Worm (Caenorhabditis elegans) whole organism, L3 larva: ENCODE measurements around the gene F58A6.1.

Source experiments
- aly-2 ChIP-seq: fragments of 150-350 bp; optimal IDR thresholded peaks from 2 replicates; lab custom pipeline; 2014; ENCODE audit warnings: missing biosample characterization, missing genetic modification characterization
- fos-1 ChIP-seq: fragments of 150-350 bp; optimal IDR thresholded peaks from 2 replicates; lab custom pipeline; 2014; ENCODE audit warnings: missing biosample characterization, missing genetic modification characterization
- hmg-11 ChIP-seq: sonication (generic microtip); optimal IDR thresholded peaks from 2 replicates; lab custom pipeline; 2016; ENCODE audit warnings: missing genetic modification characterization, missing compliant biosample characterization
- jun-1 ChIP-seq: fragments of 150-350 bp; optimal IDR thresholded peaks from 2 replicates; lab custom pipeline; 2014; ENCODE audit warnings: missing biosample characterization, missing genetic modification reagents, missing genetic modification characterization
- nfya-1 ChIP-seq: sonication (generic microtip); optimal IDR thresholded peaks from 2 replicates; lab custom pipeline; 2017; ENCODE audit warnings: missing genetic modification characterization, mild to moderate bottlenecking, missing compliant biosample characterization, antibody characterized with exemption, moderate library complexity; ENCODE audit not compliant: insufficient read depth
- pqm-1 ChIP-seq: fragments of 150-350 bp; optimal IDR thresholded peaks from 2 replicates; lab custom pipeline; 2017; ENCODE audit warnings: missing biosample characterization, missing genetic modification characterization, inconsistent platforms
- ztf-11 ChIP-seq: fragments of 150-350 bp; optimal IDR thresholded peaks from 2 replicates; lab custom pipeline; 2014; ENCODE audit warnings: missing biosample characterization, missing genetic modification characterization

DNA sequence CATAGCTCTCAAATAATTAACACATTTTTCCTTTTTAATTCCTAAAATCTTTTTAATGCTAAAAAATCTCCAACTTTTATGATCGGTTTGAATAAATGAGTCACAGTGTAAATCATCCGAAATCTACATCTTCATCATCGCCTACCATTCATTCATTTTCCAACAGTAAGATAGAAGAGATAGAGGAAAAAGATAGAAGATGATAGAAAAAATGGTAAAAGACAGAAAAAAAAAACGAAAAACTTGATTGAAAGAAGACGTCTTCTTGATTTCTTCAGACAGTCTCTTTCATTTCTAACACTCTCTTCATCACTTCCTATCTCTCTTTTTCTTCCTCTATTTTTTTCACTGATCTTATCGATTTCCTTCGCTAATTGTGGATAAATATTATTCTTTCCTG is 39.5 kb upstream of the F58A6.1 start:
- no peak for TF ChIP-seq nfya-1 (tag; lab: Kevin White, UChicago)
- no peak for TF ChIP-seq hmg-11 (tag; lab: Kevin White, UChicago)
- no peak for TF ChIP-seq pqm-1 (tag; lab: Kevin White, UChicago)
- no peak for TF ChIP-seq ztf-11 (tag; lab: Kevin White, UChicago)
- TF ChIP-seq jun-1 (tag; lab: Kevin White, UChicago) = no peak
- no peak for TF ChIP-seq aly-2 (tag; lab: Kevin White, UChicago)
- no peak for TF ChIP-seq fos-1 (tag; lab: Kevin White, UChicago)
